Fruit fly (Drosophila melanogaster) S2 (cell line): ENCODE measurements around the gene CG3552.

ENCODE experiments used
- CG8478 ChIP-seq: fragments of >200 bp; optimal IDR thresholded peaks from 2 replicates; lab custom pipeline; 2018
- CTCF ChIP-seq, 2 experiments: fragments of >200 bp; optimal IDR thresholded peaks; 2 replicates each; lab custom pipeline; 2018

dm6 chr3L:9487586-9487985, 31.5 kb downstream of the CG3552 start, which contains the start of gene pall:
- TF ChIP-seq CG8478 (lab: Kevin White, UChicago), result no peak
- TF ChIP-seq CTCF (optimal IDR thresholded peaks at IDR 0.05; lab: Kevin White, UChicago), result peak in 1 of 2 experiments; percentile 6
